Worm (Caenorhabditis elegans) whole organism, L3 larva: Measurements from ENCODE around the gene T09D3.3.

Experiments used
- ama-1 ChIP-seq: fragments of 150-350 bp; optimal IDR thresholded peaks from 2 replicates; lab custom pipeline; 2018
- egl-27 ChIP-seq: sonication (generic microtip); optimal IDR thresholded peaks from 4 replicates; lab custom pipeline; 2017; ENCODE audit warnings: missing biosample characterization, missing genetic modification reagents, missing genetic modification characterization
- elt-1 ChIP-seq: fragments of 150-350 bp; optimal IDR thresholded peaks from 2 replicates; lab custom pipeline; 2014; ENCODE audit warnings: missing biosample characterization, missing genetic modification characterization
- hmg-11 ChIP-seq: sonication (generic microtip); optimal IDR thresholded peaks from 2 replicates; lab custom pipeline; 2016; ENCODE audit warnings: missing genetic modification characterization, missing compliant biosample characterization
- lin-15B ChIP-seq: fragments of 150-350 bp; optimal IDR thresholded peaks from 2 replicates; lab custom pipeline; 2014; ENCODE audit warnings: missing biosample characterization, missing genetic modification characterization
- nhr-237 ChIP-seq: fragments of 150-350 bp; optimal IDR thresholded peaks from 2 replicates; lab custom pipeline; 2014; ENCODE audit warnings: missing biosample characterization, missing genetic modification characterization
- pqm-1 ChIP-seq: fragments of 150-350 bp; optimal IDR thresholded peaks from 2 replicates; lab custom pipeline; 2017; ENCODE audit warnings: missing biosample characterization, missing genetic modification characterization, inconsistent platforms
- sea-2 ChIP-seq: fragments of 150-350 bp; sonication (generic microtip); optimal IDR thresholded peaks from 4 replicates; lab custom pipeline; 2014; ENCODE audit warnings: missing biosample characterization, missing genetic modification reagents, missing genetic modification characterization

ce11 chrV:5364863-5365262, 15.5 kb upstream of the T09D3.3 start, which contains the start of gene T09D3.8:
- TF ChIP-seq egl-27 (no peak), ama-1 (lab: Kevin White, UChicago) (no peak), pqm-1 (tag; lab: Kevin White, UChicago) (no peak), elt-1 (no peak), nhr-237 (tag; lab: Kevin White, UChicago) (no peak), sea-2 (no peak), lin-15B (no peak), hmg-11 (tag; lab: Kevin White, UChicago) (no peak)
